Worm (Caenorhabditis elegans) whole organism, L4/young adult: ENCODE results near the gene flp-4.

Experiments used
- W03F9.2 ChIP-seq: fragments of 150-350 bp; optimal IDR thresholded peaks from 2 replicates; lab custom pipeline; 2014; ENCODE audit warnings: missing biosample characterization, missing genetic modification characterization
- him-1 ChIP-seq: sonication (generic microtip); optimal IDR thresholded peaks from 2 replicates; lab custom pipeline; 2016; ENCODE audit warnings: missing genotype, missing genetic modification reagents, missing genetic modification characterization, missing compliant biosample characterization

DNA sequence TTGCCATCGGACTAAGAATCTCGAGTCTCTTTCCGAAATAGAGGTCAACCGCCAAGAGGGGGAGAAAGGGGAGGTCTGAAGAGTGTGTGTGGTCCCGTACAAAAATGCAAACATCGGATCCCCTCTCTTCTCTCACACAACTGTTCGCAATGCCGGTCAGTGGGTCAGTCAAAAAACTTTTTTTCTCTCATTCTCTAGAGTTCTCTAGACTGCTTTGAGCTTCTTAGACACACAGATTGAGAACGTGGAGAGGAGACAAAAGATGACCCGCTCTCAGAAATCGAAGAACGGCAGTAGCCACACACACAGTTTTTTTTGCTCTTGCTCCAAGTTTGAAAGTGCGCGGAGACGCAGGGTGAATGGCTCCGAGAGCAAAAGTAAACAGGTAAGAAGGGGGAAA is 27.1 kb downstream of the flp-4 start:
- TF ChIP-seq W03F9.2 (tag; lab: Kevin White, UChicago) (no peak), him-1 (tag; lab: Kevin White, UChicago) (no peak)
